Worm (Caenorhabditis elegans) whole organism, L4 larva: ENCODE data around the gene kqt-2.

Source experiments
- F26F4.8 ChIP-seq: fragments of 200-800 bp; sonication (Bioruptor generic); conservative IDR thresholded peaks from 2 replicates; pipeline ENCODE4 v1.3.6; 2022; ENCODE audit warnings: missing genetic modification characterization, missing compliant biosample characterization
- F49E8.2 ChIP-seq: sonication (generic microtip); optimal IDR thresholded peaks from 2 replicates; lab custom pipeline; 2016; ENCODE audit warnings: missing compliant biosample characterization, mild to moderate bottlenecking, missing genetic modification characterization, borderline replicate concordance
- T20F7.1 ChIP-seq: fragments of 200-800 bp; sonication (Bioruptor generic); optimal IDR thresholded peaks from 2 replicates; lab custom pipeline; 2018; ENCODE audit warnings: mild to moderate bottlenecking, missing genetic modification characterization, missing compliant biosample characterization
- Y105C5A.15 ChIP-seq: fragments of 200-800 bp; sonication (Bioruptor generic); IDR thresholded peaks from 2 replicates; pipeline ENCODE4 v1.3.6; 2022; ENCODE audit warnings: missing genetic modification characterization, missing compliant biosample characterization
- Y75B8A.6 ChIP-seq: fragments of 200-800 bp; sonication (Bioruptor generic); IDR thresholded peaks from 2 replicates; pipeline ENCODE4 v1.3.6; 2022; ENCODE audit warnings: missing genetic modification reagents, missing genetic modification characterization, missing compliant biosample characterization
- ZK337.2 ChIP-seq: fragments of 200-800 bp; sonication (Bioruptor generic); IDR thresholded peaks from 2 replicates; pipeline ENCODE4 v1.3.6; 2022; ENCODE audit warnings: missing genetic modification reagents, missing genetic modification characterization, missing compliant biosample characterization
- aha-1 ChIP-seq: fragments of 150-350 bp; peaks from one replicate; lab custom pipeline; 2014; ENCODE audit warnings: missing biosample characterization, missing genetic modification characterization
- attf-4 ChIP-seq: sonication (generic microtip); optimal IDR thresholded peaks from 3 replicates; lab custom pipeline; 2017; ENCODE audit warnings: missing biosample characterization, missing genetic modification characterization
- ceh-20 ChIP-seq: fragments of 200-800 bp; sonication (Bioruptor generic); IDR thresholded peaks from 2 replicates; pipeline ENCODE4 v1.3.6; 2022; ENCODE audit warnings: missing genetic modification reagents, missing genetic modification characterization, missing compliant biosample characterization
- ceh-82 ChIP-seq: sonication (generic microtip); optimal IDR thresholded peaks from 2 replicates; lab custom pipeline; 2017; ENCODE audit warnings: missing biosample characterization, missing genetic modification characterization
- ces-1 ChIP-seq: fragments of 150-350 bp; sonication (generic microtip); optimal IDR thresholded peaks from 4 replicates; lab custom pipeline; 2014; ENCODE audit warnings: missing biosample characterization, missing genetic modification reagents, missing genetic modification characterization
- daf-16 ChIP-seq, 3 experiments: sonication (generic microtip); optimal IDR thresholded peaks; 2 replicates each; lab custom pipeline; 2016 to 2017; ENCODE audit warnings: missing genetic modification characterization in 3 of 3, missing genetic modification reagents in 3 of 3, mild to moderate bottlenecking in 2 of 3, missing compliant biosample characterization in 2 of 3, missing biosample characterization in 1 of 3, moderate library complexity in 1 of 3
- daf-19 ChIP-seq: fragments of 200-800 bp; sonication (Bioruptor generic); conservative IDR thresholded peaks from 2 replicates; pipeline ENCODE4 v1.3.6; 2022; ENCODE audit warnings: missing genetic modification characterization, missing compliant biosample characterization
- dmd-8 ChIP-seq: fragments of 200-800 bp; sonication (Bioruptor generic); IDR thresholded peaks from 2 replicates; pipeline ENCODE4 v1.3.6; 2022; ENCODE audit warnings: missing genetic modification characterization, missing compliant biosample characterization
- dmd-9 ChIP-seq: fragments of 200-800 bp; sonication (Bioruptor generic); IDR thresholded peaks from 2 replicates; pipeline ENCODE4 v1.3.6; 2022; ENCODE audit warnings: missing genetic modification reagents, missing genetic modification characterization, missing compliant biosample characterization
- egl-43 ChIP-seq: fragments of 200-800 bp; sonication (Bioruptor generic); IDR thresholded peaks from 2 replicates; pipeline ENCODE4 v1.3.6; 2022; ENCODE audit warnings: missing genetic modification reagents, missing genetic modification characterization, missing compliant biosample characterization
- hlh-30 ChIP-seq: sonication (generic microtip); optimal IDR thresholded peaks from 2 replicates; lab custom pipeline; 2017; ENCODE audit warnings: antibody characterized with exemption, mild to moderate bottlenecking, missing genetic modification characterization, missing compliant biosample characterization; ENCODE audit not compliant: insufficient read depth
- lim-7 ChIP-seq: fragments of 200-800 bp; sonication (Bioruptor generic); IDR thresholded peaks from 2 replicates; pipeline ENCODE4 v1.3.6; 2022; ENCODE audit warnings: missing genetic modification characterization, missing compliant biosample characterization
- lin-13 ChIP-seq: fragments of 150-350 bp; optimal IDR thresholded peaks from 2 replicates; lab custom pipeline; 2014; ENCODE audit warnings: missing biosample characterization, missing genetic modification reagents, missing genetic modification characterization
- lin-38 ChIP-seq: fragments of 200-800 bp; sonication (Bioruptor generic); IDR thresholded peaks from 2 replicates; pipeline ENCODE4 v1.3.6; 2022; ENCODE audit warnings: missing genetic modification reagents, missing genetic modification characterization, missing compliant biosample characterization
- madf-5 ChIP-seq, 2 experiments: fragments of 200-800 bp; sonication (Bioruptor generic); IDR thresholded peaks; 2 replicates each; pipeline ENCODE4 v1.3.6; 2022; ENCODE audit warnings: missing compliant biosample characterization in 2 of 2, missing genetic modification characterization in 2 of 2
- madf-9 ChIP-seq: fragments of 200-800 bp; sonication (Bioruptor generic); conservative IDR thresholded peaks from 2 replicates; pipeline ENCODE4 v1.3.6; 2022; ENCODE audit warnings: missing genetic modification reagents, missing genetic modification characterization, missing compliant biosample characterization
- mdl-1 ChIP-seq, 2 experiments: fragments of 150-350 bp in 1 of 2; sonication (generic microtip) in 1 of 2; optimal IDR thresholded peaks; 2 replicates each; lab custom pipeline; 2014 to 2017; ENCODE audit warnings: missing biosample characterization in 2 of 2, missing genetic modification characterization in 2 of 2
- mdt-29 ChIP-seq: fragments of 200-800 bp; sonication (Bioruptor generic); IDR thresholded peaks from 2 replicates; pipeline ENCODE4 v1.3.6; 2022; ENCODE audit warnings: missing genetic modification reagents, missing genetic modification characterization, missing compliant biosample characterization
- mxl-3 ChIP-seq: fragments of 200-800 bp; sonication (Bioruptor generic); optimal IDR thresholded peaks from 2 replicates; lab custom pipeline; 2018; ENCODE audit warnings: mild to moderate bottlenecking, missing genetic modification characterization, missing compliant biosample characterization
- nhr-11 ChIP-seq: fragments of 150-350 bp; optimal IDR thresholded peaks from 2 replicates; lab custom pipeline; 2014; ENCODE audit warnings: missing biosample characterization, missing genetic modification characterization
- nhr-111 ChIP-seq: fragments of 200-800 bp; sonication (Bioruptor generic); optimal IDR thresholded peaks from 2 replicates; lab custom pipeline; 2018; ENCODE audit warnings: mild to moderate bottlenecking, missing genetic modification characterization, missing compliant biosample characterization
- nhr-25 ChIP-seq: sonication (generic microtip); optimal IDR thresholded peaks from 2 replicates; lab custom pipeline; 2017; ENCODE audit warnings: missing genetic modification characterization, mild to moderate bottlenecking, missing compliant biosample characterization, antibody characterized with exemption, moderate library complexity, borderline replicate concordance; ENCODE audit not compliant: insufficient read depth
- nhr-28 ChIP-seq: fragments of 150-350 bp; optimal IDR thresholded peaks from 2 replicates; lab custom pipeline; 2014; ENCODE audit warnings: missing biosample characterization, missing genetic modification characterization
- pha-4 ChIP-seq, 2 experiments: fragments of 150-350 bp in 1 of 2; fragments of 200-800 bp in 1 of 2; sonication (Bioruptor generic) in 1 of 2; IDR thresholded peaks in 1 of 2; optimal IDR thresholded peaks in 1 of 2; 2 replicates each; pipeline versions ENCODE4 v1.3.6 to Lab custom; 2014 to 2022; ENCODE audit warnings: missing genetic modification characterization in 2 of 2, missing genetic modification reagents in 2 of 2, missing biosample characterization in 1 of 2, missing compliant biosample characterization in 1 of 2
- pqm-1 ChIP-seq: sonication (generic microtip); optimal IDR thresholded peaks from 2 replicates; lab custom pipeline; 2017; ENCODE audit warnings: missing biosample characterization, missing genetic modification characterization
- set-16 ChIP-seq: fragments of 200-800 bp; sonication (Bioruptor generic); IDR thresholded peaks from 2 replicates; pipeline ENCODE4 v1.3.6; 2022; ENCODE audit warnings: missing genetic modification reagents, missing genetic modification characterization, missing compliant biosample characterization
- unc-62 ChIP-seq, 3 experiments: fragments of 150-350 bp in 1 of 3; sonication (generic microtip); optimal IDR thresholded peaks in 2 of 3; peaks in 1 of 3; 1 replicate in 1 of 3; 2 replicates in 2 of 3; lab custom pipeline; 2014 to 2017; ENCODE audit warnings: missing biosample characterization in 3 of 3, missing genetic modification characterization in 3 of 3, missing genetic modification reagents in 3 of 3, missing genotype in 1 of 3
- zip-11 ChIP-seq: fragments of 200-800 bp; sonication (Bioruptor generic); IDR thresholded peaks from 2 replicates; pipeline ENCODE4 v1.3.6; 2022; ENCODE audit warnings: missing genetic modification characterization, missing compliant biosample characterization

kqt-2 gene

ce11 chrX:8284003-8284402 is 37.8 kb upstream of the kqt-2 start:
- TF ChIP-seq unc-62 (GFP tag; optimal IDR thresholded peaks at IDR 0.05 in 1 of 2; lab: Kevin White, UChicago) (peak in 1 of 2 experiments; percentile 25), unc-62 (tag; optimal IDR thresholded peaks at IDR 0.05; lab: Kevin White, UChicago) (no peak), nhr-25 (tag; lab: Kevin White, UChicago) (no peak), madf-5 (GFP tag; IDR thresholded peaks at IDR 0.05; lab: Robert Waterston, UW) (no peak), aha-1 (tag; lab: Kevin White, UChicago) (peak; percentile 94), daf-19 (GFP tag; lab: Robert Waterston, UW) (no peak), dmd-8 (no peak), lin-13 (no peak), attf-4 (tag; lab: Kevin White, UChicago) (no peak), ZK337.2 (GFP tag; lab: Robert Waterston, UW) (no peak), nhr-28 (no peak), ces-1 (no peak), ceh-82 (tag; lab: Kevin White, UChicago) (no peak), lin-38 (no peak), madf-9 (GFP tag; lab: Robert Waterston, UW) (no peak), pha-4 (GFP tag; IDR thresholded peaks at IDR 0.05; lab: Robert Waterston, UW) (no peak), pha-4 (tag; optimal IDR thresholded peaks at IDR 0.05; lab: Kevin White, UChicago) (no peak)

- no peak for TF ChIP-seq mdl-1 (tag; optimal IDR thresholded peaks at IDR 0.05; lab: Kevin White, UChicago)
- peak; percentile 59 for TF ChIP-seq aha-1 (tag; lab: Kevin White, UChicago)
- peak in 1 of 2 experiments; percentile 92 for TF ChIP-seq daf-16 (GFP tag; optimal IDR thresholded peaks at IDR 0.05; lab: Kevin White, UChicago)
- no peak for TF ChIP-seq daf-16 (tag; optimal IDR thresholded peaks at IDR 0.05; lab: Kevin White, UChicago)
Measured at ce11 chrX:8276984-8277383, 30.8 kb upstream of the kqt-2 start.

ce11 chrX:8276333-8276732 is 30.2 kb upstream of the kqt-2 start:
- TF ChIP-seq Y105C5A.15 (GFP tag; lab: Robert Waterston, UW) (no peak), nhr-11 (tag; lab: Kevin White, UChicago) (peak; percentile 25), mdt-29 (GFP tag; lab: Robert Waterston, UW) (no peak)

ce11 chrX:8274869-8275268 is 28.7 kb upstream of the kqt-2 start, which contains the start of gene ksr-1:
TSS of gene ksr-1 (plus strand) at chrX:8275169.
- TF ChIP-seq dmd-9: no peak
- TF ChIP-seq egl-43 (GFP tag; lab: Robert Waterston, UW): no peak
- no peak for TF ChIP-seq pqm-1 (tag; lab: Kevin White, UChicago)
- TF ChIP-seq lim-7 (GFP tag; lab: Robert Waterston, UW): no peak
- TF ChIP-seq zip-11 (GFP tag; lab: Robert Waterston, UW): no peak
- no peak for TF ChIP-seq hlh-30 (tag; lab: Kevin White, UChicago)
- TF ChIP-seq ceh-20 (GFP tag; lab: Robert Waterston, UW): no peak
- TF ChIP-seq daf-16 (GFP tag; optimal IDR thresholded peaks at IDR 0.05; lab: Kevin White, UChicago): no peak
- TF ChIP-seq daf-16 (tag; optimal IDR thresholded peaks at IDR 0.05; lab: Kevin White, UChicago): no peak
- TF ChIP-seq nhr-111: no peak
- no peak for TF ChIP-seq T20F7.1
- TF ChIP-seq set-16 (GFP tag; lab: Robert Waterston, UW): no peak
- no peak for TF ChIP-seq mxl-3 (GFP tag; lab: Kevin White, UChicago)
- no peak for TF ChIP-seq Y75B8A.6 (GFP tag; lab: Robert Waterston, UW)
- TF ChIP-seq F26F4.8 (GFP tag; lab: Robert Waterston, UW): no peak
- TF ChIP-seq F49E8.2 (tag; lab: Kevin White, UChicago): no peak
- TF ChIP-seq ZK337.2 (GFP tag; lab: Robert Waterston, UW): no peak
- TF ChIP-seq, all 104 proteins: peak for 0
